Worm (Caenorhabditis elegans) whole organism, L4/young adult: ENCODE measurements around the gene T10B9.14.

Experiments
- W03F9.2 ChIP-seq: fragments of 150-350 bp; optimal IDR thresholded peaks from 2 replicates; lab custom pipeline; 2014; ENCODE audit warnings: missing biosample characterization, missing genetic modification characterization
- him-1 ChIP-seq: sonication (generic microtip); optimal IDR thresholded peaks from 2 replicates; lab custom pipeline; 2016; ENCODE audit warnings: missing genotype, missing genetic modification reagents, missing genetic modification characterization, missing compliant biosample characterization

DNA sequence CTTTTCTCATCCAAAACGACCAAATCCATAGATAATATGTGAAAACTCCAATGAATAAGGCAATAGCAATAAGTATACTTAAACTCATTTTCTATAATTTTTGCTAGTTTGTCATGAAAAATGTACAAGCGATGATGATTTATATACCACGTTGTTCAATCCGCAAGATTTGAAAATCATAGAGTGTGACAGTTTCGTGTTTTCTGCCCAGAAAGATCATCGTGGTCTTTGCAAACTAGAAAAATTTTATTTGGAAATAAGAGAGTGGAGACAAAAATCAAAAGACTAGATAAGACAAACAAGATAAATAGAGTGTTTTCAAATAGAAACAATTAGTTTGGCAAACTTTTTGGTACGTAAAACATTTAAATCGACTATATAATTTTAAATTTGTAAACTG lies 11.0 kb upstream of the T10B9.14 start, which contains the start of gene cyp-13A3:
- TF ChIP-seq W03F9.2 (tag; lab: Kevin White, UChicago) (no peak), him-1 (no peak)
